Fruit fly (Drosophila melanogaster): ENCODE measurements around the gene CG7632.

CG7632 gene

DNA sequence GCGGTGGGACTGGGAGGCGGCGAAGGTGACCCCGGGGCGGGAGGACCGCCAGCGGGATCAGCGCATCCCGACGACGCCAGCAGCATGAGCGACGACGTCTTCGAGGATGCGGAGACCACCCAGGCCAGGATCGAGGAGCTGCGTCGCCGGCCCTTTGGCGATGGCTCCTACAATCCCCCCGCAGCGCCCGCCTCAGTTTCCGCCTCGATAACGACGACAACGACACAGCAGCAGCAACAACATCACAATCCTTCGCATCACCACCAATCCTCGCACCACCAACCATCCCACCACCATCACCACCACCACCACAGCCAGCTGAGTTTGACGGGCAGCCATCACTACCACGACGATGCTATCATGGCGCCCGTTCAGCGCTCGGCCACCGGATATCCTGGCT, 15.5 kb downstream of the CG7632 start:
- TF ChIP-seq cic (GFP tag; optimal IDR thresholded peaks at IDR 0.05): no peak
- TF ChIP-seq CG5204 (GFP tag; optimal IDR thresholded peaks at IDR 0.05): no peak
- TF ChIP-seq tj (GFP tag; optimal IDR thresholded peaks at IDR 0.05): no peak
- TF ChIP-seq toe (GFP tag; optimal IDR thresholded peaks at IDR 0.05): no peak
- TF ChIP-seq CG12768 (GFP tag; optimal IDR thresholded peaks at IDR 0.05): no peak
- no peak for TF ChIP-seq CG7045 (GFP tag; optimal IDR thresholded peaks at IDR 0.05)
- no peak for TF ChIP-seq Mnt (GFP tag; optimal IDR thresholded peaks at IDR 0.05)
- TF ChIP-seq Clk (GFP tag; optimal IDR thresholded peaks at IDR 0.05): no peak
- TF ChIP-seq CG11617 (GFP tag; optimal IDR thresholded peaks at IDR 0.05): no peak
- TF ChIP-seq CG1620 (GFP tag; optimal IDR thresholded peaks at IDR 0.05): no peak
- TF ChIP-seq pad (GFP tag; optimal IDR thresholded peaks at IDR 0.05): no peak
- TF ChIP-seq kay (GFP tag; ENCODE audit: borderline replicate concordance): no peak
- no peak for TF ChIP-seq Crg-1 (GFP tag; optimal IDR thresholded peaks at IDR 0.05)
- no peak for TF ChIP-seq bab1 (GFP tag; optimal IDR thresholded peaks at IDR 0.05)
- TF ChIP-seq Hr96 (GFP tag; optimal IDR thresholded peaks at IDR 0.05): no peak

DNA sequence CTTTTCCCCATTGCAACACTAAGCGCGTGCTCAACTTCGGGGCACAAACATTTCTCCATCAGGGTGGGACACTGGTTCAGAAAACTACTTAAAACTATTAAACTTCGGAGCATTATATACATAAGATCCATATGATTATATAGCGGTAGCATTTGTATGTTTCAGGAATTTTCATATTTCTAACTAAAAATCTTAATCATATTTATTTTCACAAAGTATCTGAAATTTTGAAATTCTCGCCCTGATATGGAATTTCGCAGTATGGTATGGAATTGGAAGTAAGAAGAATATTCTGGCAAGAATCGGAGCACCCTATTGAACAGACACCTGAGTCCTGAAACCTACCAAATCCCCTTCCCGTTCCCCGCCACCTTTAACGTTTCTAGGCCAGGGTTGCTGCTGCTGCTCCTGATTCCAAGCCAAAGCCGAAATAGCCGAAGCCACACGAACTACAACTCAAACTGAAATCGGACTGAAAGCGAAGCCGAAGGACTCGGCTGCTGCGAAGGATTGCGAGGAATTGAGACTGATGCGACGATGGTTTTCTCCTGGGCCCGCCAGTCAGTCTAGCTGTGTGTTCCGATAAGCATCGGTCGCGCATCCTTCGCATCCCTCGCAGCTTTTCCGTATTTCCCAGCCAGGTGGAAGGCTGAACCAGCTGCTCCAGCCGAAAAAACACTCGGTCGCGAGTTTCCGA, 17.5 kb downstream of the CG7632 start:
- TF ChIP-seq CG7101 (tag; optimal IDR thresholded peaks at IDR 0.05): peak; percentile 57
- peak; percentile 76 for TF ChIP-seq CG33017 (tag; optimal IDR thresholded peaks at IDR 0.05)
- peak; percentile 71 for TF ChIP-seq CG5204 (GFP tag; optimal IDR thresholded peaks at IDR 0.05)
- no peak for TF ChIP-seq cic (GFP tag; optimal IDR thresholded peaks at IDR 0.05)
- peak; percentile 83 for TF ChIP-seq CG12768 (GFP tag; optimal IDR thresholded peaks at IDR 0.05)
- TF ChIP-seq CG7045 (GFP tag; optimal IDR thresholded peaks at IDR 0.05): peak; percentile 85
- TF ChIP-seq Crg-1 (GFP tag; optimal IDR thresholded peaks at IDR 0.05): no peak
- peak; percentile 47 for TF ChIP-seq Hr96 (GFP tag; optimal IDR thresholded peaks at IDR 0.05)
- peak; percentile 62 for TF ChIP-seq toe (GFP tag; optimal IDR thresholded peaks at IDR 0.05)
- peak; percentile 1 for TF ChIP-seq pad (GFP tag; optimal IDR thresholded peaks at IDR 0.05)
- TF ChIP-seq CG14711 (tag; optimal IDR thresholded peaks at IDR 0.05): no peak
- TF ChIP-seq CG11617 (GFP tag; optimal IDR thresholded peaks at IDR 0.05): peak; percentile 43
- TF ChIP-seq Clk (GFP tag; optimal IDR thresholded peaks at IDR 0.05): peak; percentile 71

dm6 chr3L:21324724-21325123, 20.2 kb downstream of the CG7632 start:
- no peak for TF ChIP-seq CG7101 (tag; optimal IDR thresholded peaks at IDR 0.05)
- no peak for TF ChIP-seq CG5204 (GFP tag; optimal IDR thresholded peaks at IDR 0.05)
- no peak for TF ChIP-seq tj (GFP tag; optimal IDR thresholded peaks at IDR 0.05)
- TF ChIP-seq CG1620 (GFP tag; optimal IDR thresholded peaks at IDR 0.05): no peak
- TF ChIP-seq toe (GFP tag; optimal IDR thresholded peaks at IDR 0.05): no peak
- TF ChIP-seq cnc (optimal IDR thresholded peaks at IDR 0.05): no peak
- TF ChIP-seq Mnt (GFP tag; optimal IDR thresholded peaks at IDR 0.05): no peak
- TF ChIP-seq bab1 (GFP tag; optimal IDR thresholded peaks at IDR 0.05): no peak
- no peak for TF ChIP-seq cic (GFP tag; optimal IDR thresholded peaks at IDR 0.05)
- TF ChIP-seq kay (GFP tag; ENCODE audit: borderline replicate concordance): no peak
- no peak for TF ChIP-seq CG12768 (GFP tag; optimal IDR thresholded peaks at IDR 0.05)
- no peak for TF ChIP-seq pad (GFP tag; optimal IDR thresholded peaks at IDR 0.05)

DNA sequence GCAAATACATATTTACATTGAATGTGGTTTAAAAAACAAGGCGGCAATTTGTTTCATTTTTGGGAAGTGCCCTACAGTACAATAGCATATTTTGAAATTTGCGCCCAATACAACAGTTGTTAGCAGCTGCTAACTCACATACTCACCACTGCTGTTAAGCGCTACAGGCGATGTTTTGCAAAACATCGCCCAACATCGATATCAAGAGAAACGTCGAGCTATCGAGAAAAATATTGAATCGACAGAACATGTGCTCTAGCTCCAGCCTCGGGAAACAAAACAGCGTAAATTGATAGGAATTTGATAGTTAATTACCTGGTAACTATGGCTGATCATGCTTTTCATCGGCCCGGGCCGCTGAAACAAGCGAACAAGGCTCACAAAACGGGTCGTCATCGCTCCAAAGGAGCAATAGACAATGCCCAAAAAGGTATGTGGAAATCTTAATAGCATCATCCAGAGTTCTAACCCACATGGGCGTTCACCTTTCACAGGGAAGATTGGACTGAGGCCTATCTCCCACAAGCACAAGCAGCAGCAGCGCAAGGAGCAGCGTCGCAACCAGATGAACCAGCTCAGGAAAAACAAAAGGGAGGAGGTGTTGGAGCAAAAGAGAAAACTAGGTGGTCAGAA, 30.6 kb downstream of the CG7632 start, which contains the start of gene Tsr1:
Gene Tsr1 (plus strand): TSS at position 217 of the 633 bp plus-strand sequence.
- TF ChIP-seq Mnt (GFP tag; optimal IDR thresholded peaks at IDR 0.05): peak; percentile 97
- no peak for TF ChIP-seq tj (GFP tag; optimal IDR thresholded peaks at IDR 0.05)
- no peak for TF ChIP-seq Clk (GFP tag; optimal IDR thresholded peaks at IDR 0.05)

DNA sequence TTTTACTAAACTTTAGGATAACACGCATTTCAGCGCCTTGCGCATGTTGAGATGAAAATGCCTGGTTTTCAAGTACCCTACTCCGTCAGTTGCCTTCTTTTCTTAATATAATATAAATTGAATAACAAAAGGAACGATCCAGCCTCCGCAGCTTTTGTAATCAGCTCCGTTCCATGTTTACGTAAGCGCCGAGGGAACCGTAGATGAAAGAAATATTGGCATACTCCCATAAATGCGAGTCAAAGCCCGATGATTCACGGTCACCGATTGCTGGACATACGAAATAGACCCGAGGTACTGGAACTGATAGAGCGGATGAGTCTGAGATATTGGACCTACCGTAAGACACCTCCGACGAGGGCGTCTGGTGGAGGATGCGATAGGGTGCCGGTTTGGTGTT, 38.1 kb downstream of the CG7632 start:
- TF ChIP-seq ovo (GFP tag; optimal IDR thresholded peaks at IDR 0.05) (no peak), CG11617 (GFP tag; optimal IDR thresholded peaks at IDR 0.05) (no peak), CG7101 (tag; optimal IDR thresholded peaks at IDR 0.05) (no peak), CG14711 (tag; optimal IDR thresholded peaks at IDR 0.05) (no peak), kay (GFP tag; ENCODE audit: borderline replicate concordance) (no peak), cnc (optimal IDR thresholded peaks at IDR 0.05) (no peak), CG33017 (tag; optimal IDR thresholded peaks at IDR 0.05) (no peak), CG5204 (GFP tag; optimal IDR thresholded peaks at IDR 0.05) (no peak), bab1 (GFP tag; optimal IDR thresholded peaks at IDR 0.05) (no peak), CG1620 (GFP tag; optimal IDR thresholded peaks at IDR 0.05) (no peak), cic (GFP tag; optimal IDR thresholded peaks at IDR 0.05) (no peak), CG7045 (GFP tag; optimal IDR thresholded peaks at IDR 0.05) (no peak), Mnt (GFP tag; optimal IDR thresholded peaks at IDR 0.05) (no peak), Clk (GFP tag; optimal IDR thresholded peaks at IDR 0.05) (no peak), CG12768 (GFP tag; optimal IDR thresholded peaks at IDR 0.05) (no peak), Hr96 (GFP tag; optimal IDR thresholded peaks at IDR 0.05) (no peak), tj (GFP tag; optimal IDR thresholded peaks at IDR 0.05) (no peak)

DNA sequence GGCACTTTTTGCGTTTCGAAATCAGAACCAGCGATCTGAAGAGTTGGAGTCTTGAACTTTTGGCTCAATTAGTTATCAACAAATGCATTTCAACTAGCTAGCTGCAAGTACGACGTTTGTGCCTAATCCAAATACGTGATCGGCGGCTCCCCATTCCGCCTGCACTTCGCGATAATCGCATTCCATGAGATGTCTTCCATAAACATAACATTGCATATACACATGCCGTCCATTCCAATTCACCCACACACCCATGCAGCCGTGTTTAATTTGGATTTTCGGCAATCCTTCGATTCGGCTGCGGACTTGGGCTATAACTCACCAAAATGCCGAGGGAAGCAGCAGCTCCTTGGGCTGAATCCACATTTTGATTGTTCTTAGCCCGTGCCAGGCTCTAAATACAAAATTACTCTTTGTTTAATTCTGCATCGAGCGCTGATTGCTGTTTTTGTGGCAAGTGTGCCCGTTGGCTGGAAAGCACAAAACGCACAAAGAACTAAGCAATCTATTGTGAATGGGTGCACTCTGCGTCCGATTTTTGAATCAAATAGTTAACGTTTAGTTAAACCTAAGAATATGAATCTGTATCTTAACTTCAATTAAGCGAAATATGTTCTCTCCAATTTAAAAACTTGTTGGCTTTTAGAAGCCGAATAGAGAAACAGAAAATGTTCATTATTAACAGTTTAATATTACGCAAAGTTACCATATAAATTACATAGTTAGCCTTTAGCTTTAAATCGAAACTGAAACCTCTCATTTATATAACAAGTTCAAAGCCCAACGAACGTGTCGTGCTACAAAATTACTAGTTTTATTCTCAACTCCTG, 39.0 kb downstream of the CG7632 start, which contains the start of the genes Tbc1d8-9 and CG32436:
Gene Tbc1d8-9 (minus strand): TSS at position 463 of the 830 bp plus-strand sequence.
Gene CG32436 (plus strand): TSS at position 780 of the 830 bp plus-strand sequence.
- TF ChIP-seq ovo (GFP tag; optimal IDR thresholded peaks at IDR 0.05): no peak
- TF ChIP-seq cic (GFP tag; optimal IDR thresholded peaks at IDR 0.05): peak; percentile 37
- no peak for TF ChIP-seq pad (GFP tag; optimal IDR thresholded peaks at IDR 0.05)
- TF ChIP-seq CG7045 (GFP tag; optimal IDR thresholded peaks at IDR 0.05): peak; percentile 42
- no peak for TF ChIP-seq Clk (GFP tag; optimal IDR thresholded peaks at IDR 0.05)
- peak; percentile 9 for TF ChIP-seq CG11617 (GFP tag; optimal IDR thresholded peaks at IDR 0.05)
- TF ChIP-seq CG14711 (tag; optimal IDR thresholded peaks at IDR 0.05): peak; percentile 5
- no peak for TF ChIP-seq CG12768 (GFP tag; optimal IDR thresholded peaks at IDR 0.05)
- no peak for TF ChIP-seq CG1620 (GFP tag; optimal IDR thresholded peaks at IDR 0.05)
- no peak for TF ChIP-seq CG5204 (GFP tag; optimal IDR thresholded peaks at IDR 0.05)
- TF ChIP-seq kay (GFP tag; ENCODE audit: borderline replicate concordance): no peak
- TF ChIP-seq CG7101 (tag; optimal IDR thresholded peaks at IDR 0.05): peak; percentile 17
- TF ChIP-seq cnc (optimal IDR thresholded peaks at IDR 0.05): no peak
- no peak for TF ChIP-seq toe (GFP tag; optimal IDR thresholded peaks at IDR 0.05)
- TF ChIP-seq CG33017 (tag; optimal IDR thresholded peaks at IDR 0.05): peak; percentile 27
- TF ChIP-seq Mnt (GFP tag; optimal IDR thresholded peaks at IDR 0.05): peak; percentile 67
- TF ChIP-seq tj (GFP tag; optimal IDR thresholded peaks at IDR 0.05): peak; percentile 33
- TF ChIP-seq Crg-1 (GFP tag; optimal IDR thresholded peaks at IDR 0.05): no peak
- no peak for TF ChIP-seq Hr96 (GFP tag; optimal IDR thresholded peaks at IDR 0.05)
- TF ChIP-seq bab1 (GFP tag; optimal IDR thresholded peaks at IDR 0.05): peak; percentile 49
